Fruit fly (Drosophila melanogaster): ENCODE results near the gene CG1647.

Gene CG1647

dm6 chr3R:28819555-28820305, at the start of gene CG1647, which contains the start of gene CG1523:
CG1647 (plus strand) TSS chr3R:28820221.
CG1523 (minus strand) TSS chr3R:28819668.
- TF ChIP-seq noc (tag; optimal IDR thresholded peaks at IDR 0.05): no peak

- no peak for TF ChIP-seq noc (tag; optimal IDR thresholded peaks at IDR 0.05)
Observed at dm6 chr3R:28775703-28776102, 44.3 kb upstream of the CG1647 start.

- TF ChIP-seq noc (tag; optimal IDR thresholded peaks at IDR 0.05): no peak
Observed at dm6 chr3R:28789317-28789716, 30.7 kb upstream of the CG1647 start, which contains the start of gene CG34295. CG34295 (plus strand) TSS chr3R:28789617.

dm6 chr3R:28790222-28790621, 29.8 kb upstream of the CG1647 start, which contains the start of gene intr:
intr (plus strand) TSS chr3R:28790522.
- TF ChIP-seq noc (tag; optimal IDR thresholded peaks at IDR 0.05): no peak

- no peak for TF ChIP-seq noc (tag; optimal IDR thresholded peaks at IDR 0.05)
Observed at dm6 chr3R:28805164-28805563, 14.9 kb upstream of the CG1647 start.

- no peak for TF ChIP-seq noc (tag; optimal IDR thresholded peaks at IDR 0.05)
Observed at dm6 chr3R:28806402-28806801, 13.6 kb upstream of the CG1647 start, which contains the start of gene CheB98a. CheB98a (plus strand) TSS chr3R:28806702.

- no peak for TF ChIP-seq noc (tag; optimal IDR thresholded peaks at IDR 0.05)
Observed at dm6 chr3R:28810942-28811676, 8.9 kb upstream of the CG1647 start, which contains the start of gene wdn. wdn (minus strand) TSS chr3R:28811337.

dm6 chr3R:28811677-28812465, 8.2 kb upstream of the CG1647 start, which contains the start of gene Prp39:
Prp39 (plus strand) TSS chr3R:28812102.
- no peak for TF ChIP-seq noc (tag; optimal IDR thresholded peaks at IDR 0.05)

dm6 chr3R:28827222-28827621, 7.2 kb downstream of the CG1647 start:
- no peak for TF ChIP-seq noc (tag; optimal IDR thresholded peaks at IDR 0.05)

- no peak for TF ChIP-seq noc (tag; optimal IDR thresholded peaks at IDR 0.05)
Observed at dm6 chr3R:28829328-28829916, 9.4 kb downstream of the CG1647 start.

- peak; percentile 3 for TF ChIP-seq noc (tag; optimal IDR thresholded peaks at IDR 0.05)
Observed at dm6 chr3R:28830746-28831145, 10.7 kb downstream of the CG1647 start.

dm6 chr3R:28831172-28831571, 11.2 kb downstream of the CG1647 start:
- TF ChIP-seq noc (tag; optimal IDR thresholded peaks at IDR 0.05): no peak

dm6 chr3R:28831626-28832267, 11.7 kb downstream of the CG1647 start, which contains the start of gene WASp:
WASp (minus strand) TSS chr3R:28832024.
- TF ChIP-seq noc (tag; optimal IDR thresholded peaks at IDR 0.05): no peak

- no peak for TF ChIP-seq noc (tag; optimal IDR thresholded peaks at IDR 0.05)
Observed at dm6 chr3R:28840620-28841019, 20.6 kb downstream of the CG1647 start.

- no peak for TF ChIP-seq noc (tag; optimal IDR thresholded peaks at IDR 0.05)
Observed at dm6 chr3R:28841968-28842367, 21.9 kb downstream of the CG1647 start.

Data from whole organism, larva.